5 fruit fly cellular contexts compared by ENCODE assay signal in genomic region chr3R:21138220-21138754, dm6.
TF ChIP-seq lines count a peak whose summit lies in the region.

TSS of gene meigo (plus strand) at chr3R:21138270.

- TF ChIP-seq CTCF in whole organism, embryonic (GFP tag; optimal IDR thresholded peaks at IDR 0.05; lab: Kevin White, UChicago): peak; percentile 15

TF ChIP-seq in whole organism, adult, 20 proteins besides CTCF, POLR2A, EP300 and RAD21 (continues in another document):
- TF ChIP-seq tj (GFP tag; optimal IDR thresholded peaks at IDR 0.05; lab: Kevin White, UChicago) (peak; percentile 42), Hr96 (GFP tag; optimal IDR thresholded peaks at IDR 0.05; lab: Kevin White, UChicago) (no peak), cnc (optimal IDR thresholded peaks at IDR 0.05; lab: Kevin White, UChicago) (no peak), Clk (GFP tag; optimal IDR thresholded peaks at IDR 0.05; lab: Kevin White, UChicago) (peak; percentile 30), CG1620 (GFP tag; optimal IDR thresholded peaks at IDR 0.05; lab: Kevin White, UChicago) (peak; percentile 74), CG14711 (tag; optimal IDR thresholded peaks at IDR 0.05; lab: Kevin White, UChicago) (peak; percentile 94), cic (GFP tag; optimal IDR thresholded peaks at IDR 0.05; lab: Kevin White, UChicago) (peak; percentile 53), pad (GFP tag; optimal IDR thresholded peaks at IDR 0.05; lab: Kevin White, UChicago) (peak; percentile 61), ovo (GFP tag; optimal IDR thresholded peaks at IDR 0.05; lab: Kevin White, UChicago) (peak; percentile 40), CG11617 (GFP tag; optimal IDR thresholded peaks at IDR 0.05; lab: Kevin White, UChicago) (peak; percentile 73), kay (GFP tag; lab: Kevin White, UChicago; ENCODE audit: borderline replicate concordance) (no peak), CG33017 (tag; optimal IDR thresholded peaks at IDR 0.05; lab: Kevin White, UChicago) (peak; percentile 78), bab1 (GFP tag; optimal IDR thresholded peaks at IDR 0.05; lab: Kevin White, UChicago) (peak; percentile 86), CG7101 (tag; optimal IDR thresholded peaks at IDR 0.05; lab: Kevin White, UChicago) (peak; percentile 77), CG5204 (GFP tag; optimal IDR thresholded peaks at IDR 0.05; lab: Kevin White, UChicago) (no peak), Mnt (GFP tag; optimal IDR thresholded peaks at IDR 0.05; lab: Kevin White, UChicago) (peak; percentile 70), toe (GFP tag; optimal IDR thresholded peaks at IDR 0.05; lab: Kevin White, UChicago) (no peak), CG7045 (GFP tag; optimal IDR thresholded peaks at IDR 0.05; lab: Kevin White, UChicago) (peak; percentile 52)

TF ChIP-seq in whole organism, embryonic, 481 proteins besides CTCF, POLR2A, EP300 and RAD21 (continues in another document):
- TF ChIP-seq CG16813 (GFP tag; IDR thresholded peaks at IDR 0.05; lab: Robert Waterston, UW; ENCODE audit: partially characterized antibody): no peak
- TF ChIP-seq zfh1 (GFP tag; IDR thresholded peaks at IDR 0.05; lab: Robert Waterston, UW): peak; percentile 58; the same call in 1 of the 3 replicates
- no peak for TF ChIP-seq pros (GFP tag; optimal IDR thresholded peaks at IDR 0.05; lab: Kevin White, UChicago)
- TF ChIP-seq CG16779 (GFP tag; IDR thresholded peaks at IDR 0.05; lab: Robert Waterston, UW): no peak
- TF ChIP-seq lmd (GFP tag; IDR thresholded peaks at IDR 0.05; lab: Robert Waterston, UW): peak; percentile 76
- peak; percentile 91 for TF ChIP-seq Med (GFP tag; lab: Kevin White, UChicago)
- peak; percentile 46 for TF ChIP-seq CG7786 (GFP tag; optimal IDR thresholded peaks at IDR 0.05; lab: Kevin White, UChicago)
- TF ChIP-seq Fer1 (GFP tag; optimal IDR thresholded peaks at IDR 0.05; lab: Kevin White, UChicago): peak; percentile 75
- no peak for TF ChIP-seq nerfin-2 (GFP tag; IDR thresholded peaks at IDR 0.05; lab: Robert Waterston, UW; ENCODE audit: partially characterized antibody)
- TF ChIP-seq NC2α (GFP tag; optimal IDR thresholded peaks at IDR 0.05; lab: Kevin White, UChicago): no peak
- TF ChIP-seq BtbVII (GFP tag; optimal IDR thresholded peaks at IDR 0.05; lab: Kevin White, UChicago): peak; percentile 34
- peak; percentile 21 for TF ChIP-seq CG12104 (GFP tag; optimal IDR thresholded peaks at IDR 0.05; lab: Kevin White, UChicago)
- TF ChIP-seq ERR (GFP tag; optimal IDR thresholded peaks at IDR 0.05; lab: Kevin White, UChicago): peak; percentile 37
- TF ChIP-seq Nf-YC (tag; optimal IDR thresholded peaks at IDR 0.05; lab: Kevin White, UChicago): peak; percentile 84
- no peak for TF ChIP-seq Atf6 (GFP tag; IDR thresholded peaks at IDR 0.05; lab: Robert Waterston, UW)
- TF ChIP-seq ac (GFP tag; optimal IDR thresholded peaks at IDR 0.05; lab: Kevin White, UChicago): no peak
- TF ChIP-seq CG18011 (GFP tag; optimal IDR thresholded peaks at IDR 0.05; lab: Kevin White, UChicago): peak; percentile 54
- TF ChIP-seq CG13123 (GFP tag; optimal IDR thresholded peaks at IDR 0.05; lab: Kevin White, UChicago): peak; percentile 44
- TF ChIP-seq CG7839 (tag; optimal IDR thresholded peaks at IDR 0.05; lab: Kevin White, UChicago): no peak

TF ChIP-seq in whole organism, prepupa, 60 proteins besides CTCF, POLR2A, EP300 and RAD21 (continues in another document):
- no peak for TF ChIP-seq CG10669 (GFP tag; optimal IDR thresholded peaks at IDR 0.05; lab: Kevin White, UChicago)
- TF ChIP-seq CG7368 (GFP tag; optimal IDR thresholded peaks at IDR 0.05; lab: Kevin White, UChicago): no peak
- TF ChIP-seq CG6854 (GFP tag; optimal IDR thresholded peaks at IDR 0.05; lab: Kevin White, UChicago): no peak
- TF ChIP-seq CG34406 (GFP tag; optimal IDR thresholded peaks at IDR 0.05; lab: Kevin White, UChicago): no peak
- TF ChIP-seq Ets21C (GFP tag; optimal IDR thresholded peaks at IDR 0.05; lab: Kevin White, UChicago): no peak
- no peak for TF ChIP-seq CG9139 (GFP tag; optimal IDR thresholded peaks at IDR 0.05; lab: Kevin White, UChicago)
- TF ChIP-seq net (GFP tag; optimal IDR thresholded peaks at IDR 0.05; lab: Kevin White, UChicago): no peak
- TF ChIP-seq esn (GFP tag; optimal IDR thresholded peaks at IDR 0.05; lab: Kevin White, UChicago): peak; percentile 72
- TF ChIP-seq Gug (GFP tag; IDR thresholded peaks at IDR 0.05; lab: Robert Waterston, UW): no peak
- TF ChIP-seq Hr39 (GFP tag; optimal IDR thresholded peaks at IDR 0.05; lab: Kevin White, UChicago): peak; percentile 64
- TF ChIP-seq svp (GFP tag; lab: Kevin White, UChicago): no peak
- peak; percentile 64 for TF ChIP-seq lz (GFP tag; optimal IDR thresholded peaks at IDR 0.05; lab: Kevin White, UChicago)
- no peak for TF ChIP-seq Eip75B (GFP tag; optimal IDR thresholded peaks at IDR 0.05; lab: Kevin White, UChicago)
- peak; percentile 16; the same call in 1 of the 2 replicates for TF ChIP-seq CG11294 (GFP tag; IDR thresholded peaks at IDR 0.05; lab: Robert Waterston, UW)
- no peak for TF ChIP-seq CG32006 (GFP tag; optimal IDR thresholded peaks at IDR 0.05; lab: Kevin White, UChicago)
- TF ChIP-seq fd85E (GFP tag; optimal IDR thresholded peaks at IDR 0.05; lab: Kevin White, UChicago): no peak
- TF ChIP-seq Hr38 (GFP tag; optimal IDR thresholded peaks at IDR 0.05; lab: Kevin White, UChicago): no peak
- TF ChIP-seq Hr4 (GFP tag; optimal IDR thresholded peaks at IDR 0.05; lab: Kevin White, UChicago): no peak
- peak; percentile 48 for TF ChIP-seq Ets96B (tag; optimal IDR thresholded peaks at IDR 0.05; lab: Kevin White, UChicago)
- peak; percentile 65 for TF ChIP-seq CG31627 (GFP tag; optimal IDR thresholded peaks at IDR 0.05; lab: Kevin White, UChicago)

TF ChIP-seq in whole organism, pupa, 21 proteins besides CTCF, POLR2A, EP300 and RAD21:
- TF ChIP-seq CG14655 (GFP tag; optimal IDR thresholded peaks at IDR 0.05; lab: Kevin White, UChicago) (no peak), gl (tag; optimal IDR thresholded peaks at IDR 0.05; lab: Kevin White, UChicago) (no peak), Pif1B (GFP tag; optimal IDR thresholded peaks at IDR 0.05; lab: Kevin White, UChicago) (no peak), CG4496 (GFP tag; IDR thresholded peaks at IDR 0.05; lab: Robert Waterston, UW) (peak; percentile 57; the same call in 1 of the 3 replicates), Ets98B (GFP tag; IDR thresholded peaks at IDR 0.05; lab: Robert Waterston, UW) (no peak), CG15710 (tag; optimal IDR thresholded peaks at IDR 0.05; lab: Kevin White, UChicago) (peak; percentile 63), CG9948 (tag; optimal IDR thresholded peaks at IDR 0.05; lab: Kevin White, UChicago) (peak; percentile 39), rn (GFP tag; IDR thresholded peaks at IDR 0.05; lab: Robert Waterston, UW) (no peak), D1 (tag; optimal IDR thresholded peaks at IDR 0.05; lab: Kevin White, UChicago) (no peak), CG17806 (tag; optimal IDR thresholded peaks at IDR 0.05; lab: Kevin White, UChicago) (peak; percentile 54), EcR (GFP tag; optimal IDR thresholded peaks at IDR 0.05; lab: Kevin White, UChicago) (no peak), CG13204 (GFP tag; optimal IDR thresholded peaks at IDR 0.05; lab: Kevin White, UChicago) (no peak), Snoo (tag; optimal IDR thresholded peaks at IDR 0.05; lab: Kevin White, UChicago) (peak; percentile 2), CG8159 (tag; optimal IDR thresholded peaks at IDR 0.05; lab: Kevin White, UChicago) (no peak)

TF ChIP-seq in whole organism, wandering third instar larva, 38 proteins besides CTCF, POLR2A, EP300 and RAD21:
- no peak for TF ChIP-seq CrebA (GFP tag; optimal IDR thresholded peaks at IDR 0.05; lab: Kevin White, UChicago; ENCODE audit: borderline replicate concordance)
- TF ChIP-seq ey (GFP tag; optimal IDR thresholded peaks at IDR 0.05; lab: Kevin White, UChicago): peak; percentile 74
- TF ChIP-seq Hnf4 (GFP tag; optimal IDR thresholded peaks at IDR 0.05; lab: Kevin White, UChicago): no peak
- TF ChIP-seq jim (GFP tag; optimal IDR thresholded peaks at IDR 0.05; lab: Kevin White, UChicago): no peak
- peak; percentile 39 for TF ChIP-seq OdsH (GFP tag; optimal IDR thresholded peaks at IDR 0.05; lab: Kevin White, UChicago)
- TF ChIP-seq Abd-B (GFP tag; optimal IDR thresholded peaks at IDR 0.05; lab: Kevin White, UChicago): no peak
- TF ChIP-seq Myc (optimal IDR thresholded peaks at IDR 0.05; lab: Kevin White, UChicago): peak; percentile 98
- no peak for TF ChIP-seq Rel (GFP tag; optimal IDR thresholded peaks at IDR 0.05; lab: Kevin White, UChicago)
- peak; percentile 40 for TF ChIP-seq Rel (tag; optimal IDR thresholded peaks at IDR 0.05; lab: Kevin White, UChicago)
- peak; percentile 94 for TF ChIP-seq woc (GFP tag; optimal IDR thresholded peaks at IDR 0.05; lab: Kevin White, UChicago)
- TF ChIP-seq HLH106 (tag; optimal IDR thresholded peaks at IDR 0.05; lab: Kevin White, UChicago): peak; percentile 89
- TF ChIP-seq Sp1 (GFP tag; optimal IDR thresholded peaks at IDR 0.05; lab: Kevin White, UChicago): peak; percentile 73
- peak; percentile 25 for TF ChIP-seq sv (GFP tag; optimal IDR thresholded peaks at IDR 0.05; lab: Kevin White, UChicago)
- TF ChIP-seq psq (GFP tag; optimal IDR thresholded peaks at IDR 0.05; lab: Kevin White, UChicago): peak; percentile 41
- no peak for TF ChIP-seq usp (GFP tag; optimal IDR thresholded peaks at IDR 0.05; lab: Kevin White, UChicago)
- TF ChIP-seq dl (GFP tag; optimal IDR thresholded peaks at IDR 0.05; lab: Kevin White, UChicago; ENCODE audit: insufficient read depth in 1 of 2, partially characterized antibody in 2 of 2): no peak
- TF ChIP-seq CG9705 (GFP tag; optimal IDR thresholded peaks at IDR 0.05; lab: Kevin White, UChicago): peak; percentile 57
- TF ChIP-seq Vsx2 (GFP tag; optimal IDR thresholded peaks at IDR 0.05; lab: Kevin White, UChicago; ENCODE audit: partially characterized antibody): no peak
- no peak for TF ChIP-seq Jra (GFP tag; optimal IDR thresholded peaks at IDR 0.05; lab: Kevin White, UChicago)
- no peak for TF ChIP-seq Hr83 (GFP tag; optimal IDR thresholded peaks at IDR 0.05; lab: Kevin White, UChicago; ENCODE audit: poor library complexity, severe bottlenecking)
